Worm (Caenorhabditis elegans) whole organism, L1 larva: Measurements from ENCODE around the gene str-225.
A peak's percentile ranks its signal among the peaks of the same experiment; 100 is the strongest.

Experiments
- C16A3.4 ChIP-seq: fragments of 150-350 bp; optimal IDR thresholded peaks from 2 replicates; lab custom pipeline; 2014; ENCODE audit warnings: missing biosample characterization, missing genetic modification characterization
- C34B4.2 ChIP-seq: sonication (generic microtip); optimal IDR thresholded peaks from 2 replicates; lab custom pipeline; 2017; ENCODE audit warnings: mild to moderate bottlenecking, missing genetic modification characterization, missing compliant biosample characterization
- Y116A8C.19 ChIP-seq: sonication (generic microtip); optimal IDR thresholded peaks from 2 replicates; lab custom pipeline; 2016; ENCODE audit warnings: missing compliant biosample characterization, missing genetic modification characterization, borderline replicate concordance
- aly-2 ChIP-seq: fragments of 150-350 bp; optimal IDR thresholded peaks from 2 replicates; lab custom pipeline; 2014; ENCODE audit warnings: missing biosample characterization, missing genetic modification characterization
- blmp-1 ChIP-seq: fragments of 150-350 bp; optimal IDR thresholded peaks from 2 replicates; lab custom pipeline; 2014; ENCODE audit warnings: missing biosample characterization, missing genetic modification characterization
- ceh-82 ChIP-seq, 3 experiments: fragments of 150-350 bp in 1 of 3; sonication (generic microtip) in 2 of 3; optimal IDR thresholded peaks; 2 replicates each; lab custom pipeline; 2014 to 2017; ENCODE audit warnings: missing biosample characterization in 3 of 3, missing genetic modification characterization in 3 of 3
- ces-1 ChIP-seq: fragments of 150-350 bp; optimal IDR thresholded peaks from 2 replicates; lab custom pipeline; 2014; ENCODE audit warnings: missing biosample characterization, missing genetic modification reagents, missing genetic modification characterization
- dsc-1 ChIP-seq: sonication (generic microtip); optimal IDR thresholded peaks from 2 replicates; lab custom pipeline; 2016; ENCODE audit warnings: mild to moderate bottlenecking, missing genetic modification characterization, missing compliant biosample characterization
- efl-1 ChIP-seq, 4 experiments: fragments of 150-350 bp; optimal IDR thresholded peaks in 3 of 4; peaks in 1 of 4; 1 replicate in 1 of 4; 2 replicates in 3 of 4; lab custom pipeline; 2014; ENCODE audit warnings: missing biosample characterization in 2 of 4, missing genetic modification characterization in 2 of 4, missing genetic modification reagents in 2 of 4
- efl-3 ChIP-seq: fragments of 200-800 bp; sonication (Bioruptor generic); optimal IDR thresholded peaks from 2 replicates; lab custom pipeline; 2018; ENCODE audit warnings: mild to moderate bottlenecking, missing genetic modification characterization, missing compliant biosample characterization
- elt-2 ChIP-seq: sonication (generic microtip); optimal IDR thresholded peaks from 2 replicates; lab custom pipeline; 2016; ENCODE audit warnings: missing genetic modification characterization, mild to moderate bottlenecking, inconsistent platforms, missing compliant biosample characterization, missing genetic modification reagents
- elt-3 ChIP-seq, 6 experiments: fragments of 150-350 bp in 1 of 6; sonication (generic microtip); optimal IDR thresholded peaks; 2 replicates each; lab custom pipeline; 2017 to 2018; ENCODE audit warnings: missing biosample characterization in 6 of 6, missing genetic modification characterization in 6 of 6, inconsistent platforms in 1 of 6
- fkh-8 ChIP-seq: sonication (generic microtip); optimal IDR thresholded peaks from 2 replicates; lab custom pipeline; 2016; ENCODE audit warnings: mild to moderate bottlenecking, missing genetic modification characterization, missing compliant biosample characterization
- fos-1 ChIP-seq: fragments of 150-350 bp; optimal IDR thresholded peaks from 2 replicates; lab custom pipeline; 2014; ENCODE audit warnings: missing biosample characterization, missing genetic modification characterization
- irx-1 ChIP-seq: sonication (generic microtip); optimal IDR thresholded peaks from 2 replicates; lab custom pipeline; 2016; ENCODE audit warnings: missing genetic modification characterization, missing compliant biosample characterization
- lin-14 ChIP-seq: fragments of 200-800 bp; sonication (Bioruptor generic); optimal IDR thresholded peaks from 2 replicates; lab custom pipeline; 2018; ENCODE audit warnings: mild to moderate bottlenecking, missing genetic modification characterization, moderate library complexity, missing compliant biosample characterization
- mab-9 ChIP-seq: fragments of 200-800 bp; sonication (Bioruptor generic); IDR thresholded peaks from 2 replicates; pipeline ENCODE4 v1.3.6; 2022; ENCODE audit warnings: missing genetic modification reagents, missing genetic modification characterization, missing compliant biosample characterization
- mdl-1 ChIP-seq, 2 experiments: fragments of 150-350 bp; optimal IDR thresholded peaks; 2 replicates each; lab custom pipeline; 2014 to 2017; ENCODE audit warnings: missing biosample characterization in 2 of 2, missing genetic modification characterization in 2 of 2, inconsistent platforms in 1 of 2
- mef-2 ChIP-seq: fragments of 150-350 bp; optimal IDR thresholded peaks from 2 replicates; lab custom pipeline; 2014; ENCODE audit warnings: missing biosample characterization, missing genetic modification characterization
- nhr-19 ChIP-seq: fragments of 200-800 bp; sonication (Bioruptor generic); conservative IDR thresholded peaks from 2 replicates; pipeline ENCODE4 v1.3.6; 2022; ENCODE audit warnings: missing genetic modification characterization, missing compliant biosample characterization
- nhr-20 ChIP-seq: sonication (generic microtip); optimal IDR thresholded peaks from 2 replicates; lab custom pipeline; 2016; ENCODE audit warnings: mild to moderate bottlenecking, missing genetic modification characterization, missing compliant biosample characterization
- nhr-28 ChIP-seq: fragments of 150-350 bp; optimal IDR thresholded peaks from 2 replicates; lab custom pipeline; 2014; ENCODE audit warnings: missing biosample characterization, missing genetic modification characterization
- nhr-47 ChIP-seq: sonication (generic microtip); optimal IDR thresholded peaks from 2 replicates; lab custom pipeline; 2016; ENCODE audit warnings: mild to moderate bottlenecking, missing genetic modification characterization, moderate library complexity, missing compliant biosample characterization
- nhr-71 ChIP-seq: sonication (generic microtip); optimal IDR thresholded peaks from 2 replicates; lab custom pipeline; 2016; ENCODE audit warnings: mild to moderate bottlenecking, missing genetic modification characterization, moderate library complexity, missing compliant biosample characterization
- nhr-76 ChIP-seq: sonication (generic microtip); optimal IDR thresholded peaks from 2 replicates; lab custom pipeline; 2017; ENCODE audit warnings: missing biosample characterization, missing genetic modification characterization
- nhr-84 ChIP-seq: sonication (generic microtip); optimal IDR thresholded peaks from 2 replicates; lab custom pipeline; 2017; ENCODE audit warnings: missing biosample characterization, missing genetic modification characterization
- nhr-85 ChIP-seq: sonication (generic microtip); peaks from one replicate; lab custom pipeline; 2016; ENCODE audit warnings: missing genetic modification characterization, inconsistent platforms, missing compliant biosample characterization
- pag-3 ChIP-seq: sonication (generic microtip); optimal IDR thresholded peaks from 2 replicates; lab custom pipeline; 2017; ENCODE audit warnings: missing genetic modification characterization, mild to moderate bottlenecking, missing compliant biosample characterization, antibody characterized with exemption, borderline replicate concordance; ENCODE audit not compliant: insufficient read depth
- pqm-1 ChIP-seq: sonication (generic microtip); optimal IDR thresholded peaks from 3 replicates; lab custom pipeline; 2017; ENCODE audit warnings: missing biosample characterization, missing genetic modification characterization
- rnt-1 ChIP-seq: sonication (generic microtip); optimal IDR thresholded peaks from 2 replicates; lab custom pipeline; 2016; ENCODE audit warnings: mild to moderate bottlenecking, missing genetic modification characterization, moderate library complexity, missing compliant biosample characterization
- sup-37 ChIP-seq: fragments of 200-800 bp; sonication (Bioruptor generic); optimal IDR thresholded peaks from 2 replicates; lab custom pipeline; 2018; ENCODE audit warnings: mild to moderate bottlenecking, missing genetic modification characterization, missing compliant biosample characterization
- swsn-7 ChIP-seq: sonication (generic microtip); optimal IDR thresholded peaks from 2 replicates; lab custom pipeline; 2016; ENCODE audit warnings: missing genetic modification characterization, missing compliant biosample characterization
- tlp-1 ChIP-seq: fragments of 150-350 bp; optimal IDR thresholded peaks from 2 replicates; lab custom pipeline; 2014; ENCODE audit warnings: missing biosample characterization, missing genetic modification characterization
- unc-30 ChIP-seq: sonication (generic microtip); optimal IDR thresholded peaks from 2 replicates; lab custom pipeline; 2017; ENCODE audit warnings: missing biosample characterization, missing genetic modification characterization
- unc-62 ChIP-seq: fragments of 150-350 bp; optimal IDR thresholded peaks from 2 replicates; lab custom pipeline; 2014; ENCODE audit warnings: missing biosample characterization, missing genetic modification reagents, missing genetic modification characterization
- unc-86 ChIP-seq: sonication (generic microtip); optimal IDR thresholded peaks from 2 replicates; lab custom pipeline; 2016; ENCODE audit warnings: missing genetic modification characterization, missing compliant biosample characterization
- vab-15 ChIP-seq: sonication (generic microtip); optimal IDR thresholded peaks from 2 replicates; lab custom pipeline; 2017; ENCODE audit warnings: missing genotype, mild to moderate bottlenecking, missing genetic modification characterization, missing compliant biosample characterization
- zip-4 ChIP-seq: fragments of 200-800 bp; sonication (Bioruptor generic); optimal IDR thresholded peaks from 2 replicates; lab custom pipeline; 2018; ENCODE audit warnings: mild to moderate bottlenecking, missing genetic modification characterization, moderate library complexity, missing compliant biosample characterization
- ztf-11 ChIP-seq, 2 experiments: sonication (generic microtip); optimal IDR thresholded peaks; 2 replicates each; lab custom pipeline; 2016 to 2017; ENCODE audit warnings: missing genetic modification characterization in 2 of 2, missing biosample characterization in 1 of 2, missing compliant biosample characterization in 1 of 2
- ztf-4 ChIP-seq: fragments of 150-350 bp; optimal IDR thresholded peaks from 2 replicates; lab custom pipeline; 2014; ENCODE audit warnings: missing biosample characterization, missing genetic modification characterization

Gene str-225

ce11 chrV:3477496-3477895 is 30.1 kb upstream of the str-225 start, which contains the start of gene srbc-31:
srbc-31 (minus strand) TSS chrV:3477596.
- TF ChIP-seq fos-1 (no peak), aly-2 (tag; lab: Kevin White, UChicago) (no peak), pag-3 (no peak), nhr-71 (tag; lab: Kevin White, UChicago) (no peak), efl-1 (optimal IDR thresholded peaks at IDR 0.05; lab: Kevin White, UChicago) (no peak), efl-1 (GFP tag; optimal IDR thresholded peaks at IDR 0.05 in 1 of 2; lab: Kevin White, UChicago) (peak in 1 of 2 experiments; percentile 68), sup-37 (GFP tag; lab: Kevin White, UChicago) (no peak)

ce11 chrV:3480346-3480745 is 27.3 kb upstream of the str-225 start, which contains the start of gene srbc-30:
srbc-30 (minus strand) TSS chrV:3480446.
- TF ChIP-seq C34B4.2 (tag; lab: Kevin White, UChicago) (no peak), pqm-1 (no peak), efl-1 (optimal IDR thresholded peaks at IDR 0.05; lab: Kevin White, UChicago) (no peak), efl-1 (GFP tag; optimal IDR thresholded peaks at IDR 0.05 in 1 of 2; lab: Kevin White, UChicago) (peak in 1 of 2 experiments; percentile 9), elt-3 (tag; optimal IDR thresholded peaks at IDR 0.05; lab: Kevin White, UChicago) (no peak)

ce11 chrV:3482550-3483002 is 25.0 kb upstream of the str-225 start, which contains the start of gene lys-7:
lys-7 (minus strand) TSS chrV:3482600.
- no peak for TF ChIP-seq fos-1
- TF ChIP-seq elt-2 (tag; lab: Kevin White, UChicago), result peak; percentile 76

- TF ChIP-seq irx-1 (tag; lab: Kevin White, UChicago), result no peak
- peak; percentile 16 for TF ChIP-seq fkh-8 (tag; lab: Kevin White, UChicago)
These were observed 22.9 kb upstream of the str-225 start, which contains the start of gene srbc-33 for ce11 chrV:3484702-3485101. srbc-33 (minus strand) TSS chrV:3484802.

ce11 chrV:3486857-3487256 is 20.8 kb upstream of the str-225 start, which contains the start of gene srbc-32:
srbc-32 (minus strand) TSS chrV:3486957.
- TF ChIP-seq unc-30 (tag; lab: Kevin White, UChicago), result no peak
- no peak for TF ChIP-seq sup-37 (GFP tag; lab: Kevin White, UChicago)
- TF ChIP-seq nhr-47 (tag; lab: Kevin White, UChicago), result no peak
- TF ChIP-seq nhr-85 (tag; lab: Kevin White, UChicago), result no peak
- no peak for TF ChIP-seq dsc-1 (tag; lab: Kevin White, UChicago)
- no peak for TF ChIP-seq ztf-11 (tag; optimal IDR thresholded peaks at IDR 0.05; lab: Kevin White, UChicago)
- TF ChIP-seq nhr-84 (tag; lab: Kevin White, UChicago), result no peak
- TF ChIP-seq nhr-20 (tag; lab: Kevin White, UChicago), result no peak
- TF ChIP-seq elt-2 (tag; lab: Kevin White, UChicago), result no peak
- no peak for TF ChIP-seq rnt-1 (tag; lab: Kevin White, UChicago)
- TF ChIP-seq ces-1 (GFP tag; lab: Kevin White, UChicago), result no peak
- no peak for TF ChIP-seq blmp-1
- TF ChIP-seq swsn-7, result no peak
- no peak for TF ChIP-seq tlp-1
- no peak for TF ChIP-seq ztf-4
- TF ChIP-seq mef-2 (tag; lab: Kevin White, UChicago), result no peak
- TF ChIP-seq nhr-28, result no peak
- TF ChIP-seq nhr-76 (tag; lab: Kevin White, UChicago), result no peak
- TF ChIP-seq, all 84 proteins: peak for 0

ce11 chrV:3490435-3490834 is 17.2 kb upstream of the str-225 start, which contains the start of gene srbc-36:
srbc-36 (minus strand) TSS chrV:3490535.
- TF ChIP-seq mab-9 (GFP tag; lab: Robert Waterston, UW) (no peak), aly-2 (tag; lab: Kevin White, UChicago) (no peak), C16A3.4 (tag; lab: Kevin White, UChicago) (no peak), unc-62 (GFP tag; lab: Kevin White, UChicago) (no peak), nhr-19 (GFP tag; lab: Robert Waterston, UW) (no peak), pag-3 (no peak), zip-4 (GFP tag; lab: Kevin White, UChicago) (no peak), Y116A8C.19 (tag; lab: Kevin White, UChicago) (no peak), nhr-47 (tag; lab: Kevin White, UChicago) (no peak), vab-15 (tag; lab: Kevin White, UChicago) (no peak), lin-14 (GFP tag; lab: Kevin White, UChicago) (no peak), blmp-1 (no peak), unc-86 (tag; lab: Kevin White, UChicago) (no peak), ceh-82 (tag; optimal IDR thresholded peaks at IDR 0.05; lab: Kevin White, UChicago) (no peak), dsc-1 (tag; lab: Kevin White, UChicago) (no peak), efl-3 (no peak), mdl-1 (tag; optimal IDR thresholded peaks at IDR 0.05; lab: Kevin White, UChicago) (no peak)
